Worm (Caenorhabditis elegans) whole organism, young adult: Measurements from ENCODE around the gene math-28.

Source experiments
- F10E7.11 ChIP-seq: sonication (generic microtip); optimal IDR thresholded peaks from 2 replicates; lab custom pipeline; 2017; ENCODE audit warnings: mild to moderate bottlenecking, missing genetic modification characterization, moderate library complexity, missing compliant biosample characterization
- F55B11.4 ChIP-seq: sonication (generic microtip); optimal IDR thresholded peaks from 2 replicates; lab custom pipeline; 2016; ENCODE audit warnings: missing compliant biosample characterization, missing genetic modification characterization, borderline replicate concordance; ENCODE audit not compliant: insufficient read depth
- attf-5 ChIP-seq: fragments of 200-800 bp; sonication (Bioruptor generic); optimal IDR thresholded peaks from 2 replicates; lab custom pipeline; 2018; ENCODE audit warnings: mild to moderate bottlenecking, missing genetic modification characterization, missing compliant biosample characterization
- chd-7 ChIP-seq: sonication (generic microtip); optimal IDR thresholded peaks from 2 replicates; lab custom pipeline; 2016; ENCODE audit warnings: mild to moderate bottlenecking, missing genetic modification characterization, moderate library complexity, missing compliant biosample characterization
- egl-44 ChIP-seq: fragments of 200-800 bp; sonication (Bioruptor generic); IDR thresholded peaks from 2 replicates; pipeline ENCODE4 v1.3.6; 2022; ENCODE audit warnings: missing genetic modification reagents, missing genetic modification characterization, missing compliant biosample characterization
- lin-54 ChIP-seq: fragments of 200-800 bp; sonication (Bioruptor generic); optimal IDR thresholded peaks from 2 replicates; lab custom pipeline; 2018; ENCODE audit warnings: mild to moderate bottlenecking, missing genetic modification characterization, missing compliant biosample characterization
- mxl-1 ChIP-seq: sonication (generic microtip); optimal IDR thresholded peaks from 2 replicates; lab custom pipeline; 2016; ENCODE audit warnings: missing genetic modification characterization, missing compliant biosample characterization
- nhr-90 ChIP-seq: sonication (generic microtip); optimal IDR thresholded peaks from 2 replicates; lab custom pipeline; 2016; ENCODE audit warnings: missing genotype, mild to moderate bottlenecking, missing genetic modification characterization, missing compliant biosample characterization
- snpc-4 ChIP-seq, 5 experiments: fragments of 150-350 bp in 1 of 5; sonication (generic microtip) in 4 of 5; optimal IDR thresholded peaks; 2 replicates each; lab custom pipeline; 2014 to 2018; ENCODE audit warnings: missing genetic modification characterization in 5 of 5, missing biosample characterization in 3 of 5, antibody characterized with exemption in 2 of 5, mild to moderate bottlenecking in 2 of 5, missing compliant biosample characterization in 2 of 5, missing genotype in 2 of 5, moderate library complexity in 2 of 5, missing genetic modification reagents in 1 of 5
- tbp1 ChIP-seq: fragments of 200-800 bp; sonication (Bioruptor generic); optimal IDR thresholded peaks from 2 replicates; lab custom pipeline; 2018; ENCODE audit warnings: mild to moderate bottlenecking, missing genetic modification characterization, missing compliant biosample characterization

- TF ChIP-seq chd-7 (tag; lab: Kevin White, UChicago), result no peak
- no peak for TF ChIP-seq F10E7.11 (tag; lab: Kevin White, UChicago)
- no peak for TF ChIP-seq snpc-4 (GFP tag; optimal IDR thresholded peaks at IDR 0.05; lab: Kevin White, UChicago)
- TF ChIP-seq snpc-4 (tag; optimal IDR thresholded peaks at IDR 0.05; lab: Kevin White, UChicago), result no peak
- no peak for TF ChIP-seq nhr-90 (tag; lab: Kevin White, UChicago)
- no peak for TF ChIP-seq egl-44 (GFP tag; lab: Robert Waterston, UW)
- TF ChIP-seq F55B11.4, result no peak
- no peak for TF ChIP-seq mxl-1 (tag; lab: Kevin White, UChicago)
- TF ChIP-seq attf-5, result no peak
- TF ChIP-seq lin-54 (GFP tag; lab: Kevin White, UChicago), result no peak
- no peak for TF ChIP-seq tbp1 (GFP tag; lab: Kevin White, UChicago)
Measured at ce11 chrII:1714772-1715353, 48.3 kb upstream of the math-28 start, which contains the start of gene btb-6.
